Worm (Caenorhabditis elegans) whole organism, midembryonic: ENCODE results near the gene Y116A8A.7.

Source experiments
- T22C8.4 ChIP-seq: fragments of 200-800 bp; sonication (Bioruptor generic); IDR thresholded peaks from 2 replicates; pipeline ENCODE4 v1.3.6; 2022; ENCODE audit warnings: missing genetic modification characterization, missing compliant biosample characterization
- flt-1 ChIP-seq: fragments of 200-800 bp; sonication (Bioruptor generic); IDR thresholded peaks from 2 replicates; pipeline ENCODE4 v1.3.6; 2022; ENCODE audit warnings: missing genetic modification characterization, missing compliant biosample characterization
- med-1 ChIP-seq: sonication (generic microtip); optimal IDR thresholded peaks from 2 replicates; lab custom pipeline; 2017; ENCODE audit warnings: missing genetic modification characterization, mild to moderate bottlenecking, missing compliant biosample characterization, antibody characterized with exemption, missing genetic modification reagents; ENCODE audit not compliant: insufficient read depth
- ref-1 ChIP-seq: fragments of 200-800 bp; sonication (Bioruptor generic); conservative IDR thresholded peaks from 2 replicates; pipeline ENCODE4 v1.3.6; 2022; ENCODE audit warnings: missing genetic modification reagents, missing genetic modification characterization, missing compliant biosample characterization
- ztf-29 ChIP-seq: fragments of 200-800 bp; sonication (Bioruptor generic); IDR thresholded peaks from 2 replicates; pipeline ENCODE4 v1.3.6; 2022; ENCODE audit warnings: missing genetic modification reagents, missing genetic modification characterization, missing compliant biosample characterization

- TF ChIP-seq ztf-29 (GFP tag; lab: Robert Waterston, UW): no peak
- TF ChIP-seq med-1 (GFP tag; lab: Kevin White, UChicago): no peak
- TF ChIP-seq T22C8.4 (GFP tag; lab: Robert Waterston, UW): no peak
- TF ChIP-seq flt-1: no peak
- TF ChIP-seq ref-1 (GFP tag; lab: Robert Waterston, UW): no peak
Measured at ce11 chrIV:16787024-16787423, 43.0 kb upstream of the Y116A8A.7 start, which contains the start of gene Y43D4A.6.
